Fruit fly (Drosophila melanogaster) ovary, adult (tissue): Measurements from ENCODE around the gene CG5151.

Source experiments
- CG17801 ChIP-seq: fragments of 200-800 bp; optimal IDR thresholded peaks from 2 replicates; lab custom pipeline; 2019; ENCODE audit warnings: missing biosample characterization, mild to moderate bottlenecking, missing genetic modification characterization, moderate library complexity; ENCODE audit not compliant: partially characterized antibody

Gene CG5151

dm6 chr3L:16176492-16176891, 12.0 kb upstream of the CG5151 start:
- TF ChIP-seq CG17801 (GFP tag; lab: Kevin White, UChicago) = no peak

DNA sequence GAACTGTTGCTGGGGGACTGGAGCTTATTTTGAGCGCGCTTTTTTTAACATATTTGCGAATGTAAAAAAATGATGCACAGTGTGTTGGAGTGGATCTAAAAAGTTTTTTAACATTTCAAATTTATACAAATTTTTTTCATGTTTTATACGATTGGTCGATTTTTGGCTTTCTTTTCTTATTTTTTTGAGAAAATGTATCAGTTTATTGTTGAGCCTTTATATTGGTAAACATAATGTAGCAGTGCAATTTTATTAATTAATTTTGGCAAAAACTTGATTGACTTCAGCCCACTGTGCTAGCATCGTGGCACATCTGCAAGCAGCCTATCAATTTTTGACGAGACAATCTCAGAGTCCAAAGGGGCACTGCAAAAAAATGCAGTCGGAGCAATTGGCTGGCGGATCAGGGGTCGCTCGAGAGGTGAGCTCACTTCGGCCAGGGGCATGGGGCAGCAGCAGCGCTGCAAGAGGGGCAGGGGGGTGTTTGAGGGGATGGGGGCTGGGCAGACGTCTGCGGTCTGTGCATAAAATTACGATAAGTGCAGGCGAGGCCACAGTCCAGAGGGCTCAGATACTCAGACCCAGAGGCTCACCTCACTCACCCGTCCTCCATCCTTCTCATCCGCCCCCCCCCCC, 11.2 kb upstream of the CG5151 start:
- TF ChIP-seq CG17801 (GFP tag; lab: Kevin White, UChicago) = no peak

DNA sequence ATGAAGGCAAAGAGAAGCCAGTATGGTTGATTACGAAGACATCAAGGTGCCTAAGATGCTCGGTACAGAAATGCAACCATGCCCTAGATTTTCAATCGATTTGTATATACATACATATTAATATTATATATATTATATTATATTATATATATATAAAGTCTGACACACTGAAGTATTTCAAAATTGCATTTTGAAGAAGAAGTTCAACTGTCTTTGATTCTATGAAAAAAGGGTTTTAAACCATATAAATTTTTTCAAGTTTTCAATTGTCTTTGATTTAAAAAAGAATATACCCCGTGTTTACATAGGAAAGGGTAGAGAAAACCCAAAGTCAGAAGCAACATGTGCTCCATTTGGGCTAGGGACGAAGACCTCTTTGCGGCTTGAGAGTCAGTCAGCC, 10.3 kb upstream of the CG5151 start:
- no peak for TF ChIP-seq CG17801 (GFP tag; lab: Kevin White, UChicago)

DNA sequence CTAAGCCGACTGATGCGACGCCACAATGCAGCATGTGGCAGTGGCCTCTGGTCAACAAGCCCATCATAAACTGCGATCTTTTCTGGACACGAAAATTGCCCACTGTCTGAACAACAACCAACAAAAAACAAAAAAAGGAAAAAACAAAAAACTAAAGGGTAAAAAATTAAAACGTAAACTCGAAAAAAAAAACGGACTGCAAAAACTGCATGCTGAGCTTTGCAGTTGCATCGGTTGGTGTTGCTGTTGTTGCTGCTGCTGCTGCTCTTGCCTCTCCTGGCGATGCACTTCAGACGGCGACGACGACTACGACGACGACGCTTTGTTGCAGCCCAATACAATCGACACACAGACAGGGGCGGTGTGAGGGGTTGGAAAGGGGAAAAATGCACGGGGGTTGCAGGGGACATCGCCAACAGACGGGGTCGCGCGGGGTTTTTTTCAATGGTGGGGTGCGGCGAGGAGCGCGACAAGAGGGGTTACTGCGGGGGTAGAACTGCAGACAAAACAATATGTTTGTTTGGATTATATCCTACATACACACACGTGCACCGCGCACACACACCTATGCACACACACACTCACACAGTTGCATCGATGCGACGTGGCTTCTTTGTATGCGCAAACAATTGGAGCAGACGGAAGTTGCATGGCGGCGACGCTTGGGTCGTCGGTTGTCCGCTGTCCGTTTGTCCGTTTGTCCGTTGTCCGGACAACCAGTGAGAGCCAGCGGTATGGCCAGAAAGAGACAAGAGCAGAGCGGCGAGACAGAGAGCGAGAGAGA, 9.5 kb upstream of the CG5151 start:
- no peak for TF ChIP-seq CG17801 (GFP tag; lab: Kevin White, UChicago)

dm6 chr3L:16172809-16173276, 8.3 kb upstream of the CG5151 start:
- no peak for TF ChIP-seq CG17801 (GFP tag; lab: Kevin White, UChicago)

DNA sequence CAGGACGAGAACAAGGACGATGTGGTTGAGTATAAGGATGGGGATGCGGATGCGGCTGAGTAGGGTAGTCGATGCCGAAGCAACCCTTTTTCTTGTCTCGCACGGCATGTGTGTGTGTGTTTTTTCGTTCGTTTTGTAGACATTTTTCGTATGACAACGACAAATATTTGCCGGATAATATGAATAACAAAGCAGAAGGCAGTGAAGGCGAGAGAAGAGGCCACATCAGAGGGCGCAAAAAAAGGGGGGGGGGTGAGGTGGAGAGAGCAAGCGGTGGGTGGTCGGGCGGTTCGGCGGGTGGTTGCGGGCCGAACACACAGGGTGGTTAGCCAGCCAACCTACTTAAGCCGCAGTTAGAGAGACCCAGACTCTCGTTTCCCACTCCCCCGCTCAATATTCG, 7.9 kb upstream of the CG5151 start:
- no peak for TF ChIP-seq CG17801 (GFP tag; lab: Kevin White, UChicago)

dm6 chr3L:16171280-16171679, 6.8 kb upstream of the CG5151 start, which contains the start of gene CG33795:
TSS of gene CG33795 (minus strand) at chr3L:16171380.
- no peak for TF ChIP-seq CG17801 (GFP tag; lab: Kevin White, UChicago)

DNA sequence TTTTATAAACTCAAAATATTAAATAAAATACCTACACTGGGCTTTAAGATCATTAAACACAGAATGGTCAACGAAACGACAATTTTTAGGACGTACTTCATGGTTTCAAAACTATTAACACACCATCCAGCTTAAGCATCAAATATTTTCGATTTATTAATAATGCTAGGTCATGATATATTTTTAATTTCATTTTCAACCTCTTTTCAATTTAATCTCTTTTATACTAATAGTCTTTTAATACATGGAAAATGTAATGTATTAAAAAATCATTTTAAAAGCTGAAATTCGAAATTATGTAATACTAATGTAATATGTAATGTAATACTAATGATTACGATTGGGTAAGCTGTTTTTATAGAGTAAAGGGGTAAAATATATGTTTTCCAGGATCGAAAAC, 5.5 kb upstream of the CG5151 start, which contains the start of gene CG33796:
Gene CG33796, minus strand, starts transcription at position 101 of the 400 bp plus-strand sequence.
- TF ChIP-seq CG17801 (GFP tag; lab: Kevin White, UChicago) = no peak

DNA sequence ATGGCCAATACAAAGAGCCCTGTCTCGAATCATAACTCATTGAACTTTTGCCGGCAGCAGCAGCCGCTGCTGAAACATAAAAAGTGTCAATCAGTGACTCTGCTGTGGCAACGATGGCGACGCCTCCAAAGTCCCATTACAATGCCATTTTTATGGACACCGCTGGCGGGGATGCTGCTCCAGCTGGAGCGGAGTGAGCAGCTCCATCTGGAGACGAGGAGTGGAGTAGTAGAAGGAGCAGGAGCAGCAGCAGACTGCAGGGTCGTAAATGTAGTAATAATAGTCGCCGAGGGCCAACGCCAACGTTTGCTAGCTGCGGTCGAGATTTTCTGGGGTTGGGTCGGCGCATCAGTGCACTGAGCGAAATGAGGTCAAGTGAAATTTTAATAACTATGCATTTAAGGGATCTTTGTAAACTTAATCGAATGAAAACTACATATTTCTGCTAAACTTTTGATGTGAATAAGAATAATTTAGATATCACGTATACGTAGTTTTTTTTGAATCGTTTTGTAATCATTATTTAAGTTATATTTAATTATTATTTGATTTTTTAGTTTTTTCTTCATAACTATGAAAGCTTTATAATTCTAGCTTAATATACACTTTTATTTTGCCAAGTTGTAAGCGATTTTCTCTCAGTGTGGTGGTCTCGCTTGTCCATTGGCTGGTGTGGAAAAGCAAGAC, 4.1 kb upstream of the CG5151 start:
- TF ChIP-seq CG17801 (GFP tag; lab: Kevin White, UChicago) = no peak

DNA sequence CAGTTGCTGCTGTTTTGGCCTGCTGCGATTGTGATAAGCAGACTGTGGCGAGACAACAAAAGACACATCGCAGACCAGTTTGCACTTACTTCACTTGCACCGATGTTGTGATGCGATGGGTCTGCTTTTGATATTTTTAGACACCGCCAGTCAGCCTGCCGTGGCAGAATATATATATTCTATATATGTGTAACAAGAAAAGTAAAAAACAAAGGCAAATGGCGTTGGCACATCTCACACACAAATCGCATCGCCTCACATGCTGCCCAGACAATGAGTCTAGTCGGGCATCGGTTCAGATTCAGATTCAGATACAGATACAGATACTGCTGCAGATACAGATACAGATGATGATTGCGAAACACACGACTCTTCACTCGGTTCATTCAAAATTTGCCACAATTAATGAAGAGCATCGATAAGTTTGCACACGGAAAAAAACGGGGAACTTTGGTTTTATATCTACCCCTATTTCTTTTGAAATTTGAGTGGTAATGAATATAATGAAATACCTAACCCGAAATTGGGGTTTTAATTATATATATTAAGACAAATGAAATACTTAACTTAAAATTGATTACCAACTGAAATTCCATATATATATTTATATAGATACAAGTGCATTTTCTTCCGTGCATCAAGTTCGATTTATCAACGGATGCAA, 3.4 kb upstream of the CG5151 start:
- no peak for TF ChIP-seq CG17801 (GFP tag; lab: Kevin White, UChicago)

DNA sequence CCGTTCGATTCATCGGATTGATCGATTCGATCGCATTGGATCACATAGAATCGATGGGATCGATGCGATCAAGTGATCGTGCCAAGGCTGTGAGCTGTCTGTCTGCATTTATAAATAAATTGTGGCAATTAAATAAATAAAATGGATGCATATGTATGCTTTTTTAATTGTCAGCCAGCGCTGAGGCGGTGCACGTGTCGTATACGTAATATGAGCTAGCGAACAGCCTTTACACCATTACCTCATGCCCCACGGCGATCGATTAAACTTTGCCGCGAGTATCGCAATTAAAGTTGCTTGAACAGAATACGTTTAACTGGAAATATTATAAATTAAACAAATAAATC, 2.5 kb upstream of the CG5151 start:
- TF ChIP-seq CG17801 (GFP tag; lab: Kevin White, UChicago) = no peak

- no peak for TF ChIP-seq CG17801 (GFP tag; lab: Kevin White, UChicago)
Observed at dm6 chr3L:16166217-16166997, 1.9 kb upstream of the CG5151 start.

DNA sequence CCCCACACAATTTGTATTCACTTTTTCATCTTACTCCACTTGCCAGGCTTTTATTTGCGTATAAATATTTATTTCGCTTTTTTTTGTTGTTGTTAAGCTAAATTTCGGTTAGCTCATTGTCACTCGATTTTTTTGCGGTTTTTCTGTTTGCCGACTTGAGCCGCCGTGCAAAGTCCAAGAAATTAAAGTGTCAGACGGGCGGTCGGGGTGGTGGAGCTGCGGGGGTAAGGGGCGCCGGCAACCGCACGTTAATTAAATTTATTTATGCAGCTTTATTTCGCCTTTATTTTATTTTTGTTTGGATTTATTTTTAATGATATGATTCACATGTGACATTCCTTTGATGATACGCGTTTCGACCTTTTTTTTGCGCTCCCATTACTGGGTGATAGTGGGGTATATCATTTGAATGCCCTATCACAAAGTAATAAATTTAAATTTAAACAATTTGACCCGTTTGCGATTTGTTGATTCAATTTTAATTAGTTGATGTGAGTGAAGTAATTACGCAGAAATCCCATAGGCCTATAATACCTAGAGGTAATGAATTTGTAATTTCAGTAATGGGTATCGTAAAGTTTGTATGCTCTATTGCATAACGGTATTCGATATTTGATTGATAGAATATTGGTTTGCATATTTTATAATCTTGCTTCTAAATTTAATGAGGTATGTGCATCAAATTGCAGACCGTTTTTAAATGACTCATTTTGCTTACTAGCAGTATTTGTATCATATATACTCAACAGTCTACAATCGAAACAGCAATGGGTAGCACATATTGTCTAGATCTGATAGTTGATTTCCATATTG, 1.1 kb upstream of the CG5151 start:
- TF ChIP-seq CG17801 (GFP tag; lab: Kevin White, UChicago) = no peak
